Fruit fly (Drosophila melanogaster) whole organism, embryonic: ENCODE data around the gene AhcyL1.

Source experiments
- Atf6 ChIP-seq: fragments of 200-800 bp; sonication (Bioruptor generic); IDR thresholded peaks from 2 replicates; pipeline ENCODE4 v1.3.6; 2022; ENCODE audit warnings: missing biosample characterization, missing genetic modification characterization
- BtbVII ChIP-seq: fragments of 200-800 bp; sonication (Bioruptor generic); optimal IDR thresholded peaks from 3 replicates; lab custom pipeline; 2017; ENCODE audit warnings: missing biosample characterization, mild to moderate bottlenecking, missing genetic modification characterization
- C15 ChIP-seq: fragments of 200-800 bp; sonication (Bioruptor generic); IDR thresholded peaks from 3 replicates; pipeline ENCODE4 v1.3.6; 2022; ENCODE audit warnings: missing biosample characterization, missing genetic modification characterization
- CG11247 ChIP-seq: fragments of 200-800 bp; sonication (Bioruptor generic); IDR thresholded peaks from 2 replicates; pipeline ENCODE4 v1.3.6; 2022; ENCODE audit warnings: missing biosample characterization, missing genetic modification characterization
- CG12155 ChIP-seq: fragments of 200-800 bp; sonication (Bioruptor generic); optimal IDR thresholded peaks from 3 replicates; lab custom pipeline; 2016; ENCODE audit warnings: missing biosample characterization, missing genetic modification characterization
- CG12219 ChIP-seq: fragments of 200-800 bp; sonication (Bioruptor generic); optimal IDR thresholded peaks from 3 replicates; lab custom pipeline; 2018; ENCODE audit warnings: missing biosample characterization, mild to moderate bottlenecking, missing genetic modification characterization
- CG12236 ChIP-seq: fragments of 200-800 bp; sonication (Bioruptor generic); optimal IDR thresholded peaks from 2 replicates; lab custom pipeline; 2016; ENCODE audit warnings: missing biosample characterization, missing genetic modification characterization
- CG12659 ChIP-seq: fragments of 200-800 bp; sonication (Bioruptor generic); optimal IDR thresholded peaks from 3 replicates; lab custom pipeline; 2017; ENCODE audit warnings: mild to moderate bottlenecking, missing biosample characterization, missing genetic modification reagents, missing genetic modification characterization
- CG17612 ChIP-seq: fragments of 200-800 bp; sonication (Bioruptor generic); IDR thresholded peaks from 2 replicates; pipeline ENCODE4 v1.3.6; 2022; ENCODE audit warnings: missing biosample characterization, missing genetic modification characterization
- CG18011 ChIP-seq: fragments of 200-800 bp; sonication (Bioruptor generic); optimal IDR thresholded peaks from 2 replicates; lab custom pipeline; 2017; ENCODE audit warnings: missing biosample characterization, missing genetic modification characterization, mild to moderate bottlenecking, moderate library complexity, missing genotype
- CG1832 ChIP-seq: fragments of 200-800 bp; sonication (Bioruptor generic); optimal IDR thresholded peaks from 2 replicates; lab custom pipeline; 2017; ENCODE audit warnings: missing biosample characterization, mild to moderate bottlenecking, missing genetic modification characterization, inconsistent platforms
- CG18476 ChIP-seq: fragments of 200-800 bp; sonication (Bioruptor generic); optimal IDR thresholded peaks from 2 replicates; lab custom pipeline; 2016; ENCODE audit warnings: missing biosample characterization, mild to moderate bottlenecking, missing genetic modification characterization
- CG2129 ChIP-seq: fragments of 200-800 bp; sonication (Bioruptor generic); IDR thresholded peaks from 2 replicates; pipeline ENCODE4 v1.3.6; 2022; ENCODE audit warnings: missing biosample characterization, missing genetic modification characterization; ENCODE audit not compliant: partially characterized antibody
- CG30403 ChIP-seq: fragments of 200-800 bp; sonication (Bioruptor generic); optimal IDR thresholded peaks from 3 replicates; lab custom pipeline; 2016; ENCODE audit warnings: missing biosample characterization, missing genetic modification characterization
- CG3065 ChIP-seq: fragments of 200-800 bp; sonication (Bioruptor generic); optimal IDR thresholded peaks from 2 replicates; lab custom pipeline; 2016; ENCODE audit warnings: missing biosample characterization, missing genetic modification characterization
- CG32767 ChIP-seq: fragments of 200-800 bp; sonication (Bioruptor generic); IDR thresholded peaks from 2 replicates; pipeline ENCODE4 v1.3.6; 2022; ENCODE audit warnings: missing biosample characterization, missing genetic modification characterization
- CG3281 ChIP-seq: fragments of 200-800 bp; sonication (Bioruptor generic); optimal IDR thresholded peaks from 3 replicates; lab custom pipeline; 2017; ENCODE audit warnings: missing biosample characterization, mild to moderate bottlenecking, missing genetic modification characterization
- CG7372 ChIP-seq: fragments of 200-800 bp; sonication (Bioruptor generic); IDR thresholded peaks from 2 replicates; pipeline ENCODE4 v1.3.6; 2022; ENCODE audit warnings: missing biosample characterization, missing genetic modification characterization
- CG8388 ChIP-seq: fragments of 200-800 bp; sonication (Bioruptor generic); optimal IDR thresholded peaks from 2 replicates; lab custom pipeline; 2019; ENCODE audit warnings: missing biosample characterization, mild to moderate bottlenecking, missing genetic modification characterization, moderate library complexity
- CG8478 ChIP-seq: fragments of >200 bp; optimal IDR thresholded peaks from 2 replicates; lab custom pipeline; 2018
- CG9797 ChIP-seq: fragments of 200-800 bp; sonication (Bioruptor generic); optimal IDR thresholded peaks from 3 replicates; lab custom pipeline; 2018; ENCODE audit warnings: missing biosample characterization, mild to moderate bottlenecking, missing genetic modification characterization
- CG9817 ChIP-seq: fragments of 200-800 bp; sonication (Bioruptor generic); optimal IDR thresholded peaks from 2 replicates; lab custom pipeline; 2018; ENCODE audit warnings: missing biosample characterization, mild to moderate bottlenecking, missing genetic modification characterization, moderate library complexity
- Camta ChIP-seq: fragments of 200-800 bp; sonication (Bioruptor generic); optimal IDR thresholded peaks from 2 replicates; lab custom pipeline; 2016; ENCODE audit warnings: missing biosample characterization, missing genetic modification characterization
- Dad ChIP-seq: fragments of 200-800 bp; sonication (Bioruptor generic); optimal IDR thresholded peaks from 3 replicates; lab custom pipeline; 2016; ENCODE audit warnings: missing biosample characterization, missing genetic modification characterization
- Deaf1 ChIP-seq: fragments of 200-800 bp; optimal IDR thresholded peaks from 3 replicates; lab custom pipeline; 2019; ENCODE audit warnings: missing biosample characterization, mild to moderate bottlenecking, missing genetic modification characterization, moderate library complexity
- Dfd ChIP-seq, 2 experiments: fragments of >200 bp; optimal IDR thresholded peaks; 2 replicates each; lab custom pipeline; 2017; ENCODE audit warnings: missing biosample characterization in 2 of 2, missing genetic modification characterization in 2 of 2
- Fer2 ChIP-seq: fragments of 200-800 bp; sonication (Bioruptor generic); optimal IDR thresholded peaks from 2 replicates; lab custom pipeline; 2018; ENCODE audit warnings: missing biosample characterization, mild to moderate bottlenecking, missing genetic modification characterization, moderate library complexity
- Hmx ChIP-seq: fragments of 200-800 bp; sonication (Bioruptor generic); optimal IDR thresholded peaks from 2 replicates; lab custom pipeline; 2016; ENCODE audit warnings: missing biosample characterization, missing genetic modification characterization
- Hr78 ChIP-seq, 2 experiments: fragments of 200-800 bp in 1 of 2; fragments of >200 bp in 1 of 2; sonication (Bioruptor generic) in 1 of 2; optimal IDR thresholded peaks; 2 replicates each; lab custom pipeline; 2017 to 2019; ENCODE audit warnings: missing biosample characterization in 2 of 2, missing genetic modification characterization in 2 of 2, mild to moderate bottlenecking in 1 of 2, moderate library complexity in 1 of 2
- NC2β ChIP-seq: fragments of 200-800 bp; sonication (Bioruptor generic); optimal IDR thresholded peaks from 2 replicates; lab custom pipeline; 2016; ENCODE audit warnings: missing biosample characterization, missing genetic modification characterization
- Rx ChIP-seq: fragments of 200-800 bp; sonication (Bioruptor generic); IDR thresholded peaks from 2 replicates; pipeline ENCODE4 v1.3.6; 2022; ENCODE audit warnings: missing biosample characterization, missing genetic modification characterization
- Scr ChIP-seq: fragments of 200-800 bp; sonication (Bioruptor generic); IDR thresholded peaks from 2 replicates; pipeline ENCODE4 v1.3.6; 2022; ENCODE audit warnings: missing biosample characterization, missing genetic modification characterization; ENCODE audit not compliant: partially characterized antibody
- TFAM ChIP-seq: fragments of 200-800 bp; sonication (Bioruptor generic); optimal IDR thresholded peaks from 2 replicates; lab custom pipeline; 2017; ENCODE audit warnings: missing biosample characterization, missing genetic modification characterization, inconsistent platforms
- ab ChIP-seq: fragments of 200-800 bp; sonication (Bioruptor generic); optimal IDR thresholded peaks from 2 replicates; lab custom pipeline; 2016; ENCODE audit warnings: missing biosample characterization, missing genetic modification characterization
- ap ChIP-seq: fragments of 200-800 bp; sonication (Bioruptor generic); IDR thresholded peaks from 2 replicates; pipeline ENCODE4 v1.3.6; 2022; ENCODE audit warnings: missing biosample characterization, missing genetic modification characterization
- cato ChIP-seq: fragments of 200-800 bp; sonication (Bioruptor generic); optimal IDR thresholded peaks from 2 replicates; lab custom pipeline; 2016; ENCODE audit warnings: missing biosample characterization, missing genetic modification characterization, borderline replicate concordance
- chif ChIP-seq, 2 experiments: fragments of 200-800 bp; sonication (Bioruptor generic); optimal IDR thresholded peaks; 3 replicates each; lab custom pipeline; 2016; ENCODE audit warnings: missing biosample characterization in 2 of 2, missing genetic modification characterization in 2 of 2
- chinmo ChIP-seq: fragments of 200-800 bp; sonication (Bioruptor generic); IDR thresholded peaks from 4 replicates; pipeline ENCODE4 v1.3.6; 2022; ENCODE audit warnings: missing biosample characterization, missing genetic modification characterization; ENCODE audit not compliant: partially characterized antibody
- eve ChIP-seq, 2 experiments: fragments of >200 bp; optimal IDR thresholded peaks; 2 replicates each; lab custom pipeline; 2017; ENCODE audit warnings: missing biosample characterization in 2 of 2, missing genetic modification characterization in 2 of 2
- eyg ChIP-seq: fragments of 200-800 bp; sonication (Bioruptor generic); optimal IDR thresholded peaks from 3 replicates; lab custom pipeline; 2016; ENCODE audit warnings: missing biosample characterization, missing genetic modification characterization
- gro ChIP-seq: fragments of 200-800 bp; sonication (Bioruptor generic); optimal IDR thresholded peaks from 2 replicates; lab custom pipeline; 2016; ENCODE audit warnings: missing biosample characterization, missing genetic modification characterization
- lilli ChIP-seq: fragments of 200-800 bp; sonication (Bioruptor generic); optimal IDR thresholded peaks from 3 replicates; lab custom pipeline; 2016; ENCODE audit warnings: missing biosample characterization, missing genetic modification characterization
- luna ChIP-seq: fragments of 200-800 bp; sonication (Bioruptor generic); optimal IDR thresholded peaks from 2 replicates; lab custom pipeline; 2016; ENCODE audit warnings: missing biosample characterization, missing genetic modification characterization
- mam ChIP-seq: fragments of 200-800 bp; sonication (Bioruptor generic); optimal IDR thresholded peaks from 3 replicates; lab custom pipeline; 2016; ENCODE audit warnings: missing biosample characterization, missing genetic modification characterization
- onecut ChIP-seq: fragments of 200-800 bp; sonication (Bioruptor generic); IDR thresholded peaks from 2 replicates; pipeline ENCODE4 v1.3.6; 2022; ENCODE audit warnings: missing biosample characterization, missing genetic modification characterization
- ro ChIP-seq: fragments of 200-800 bp; sonication (Bioruptor generic); IDR thresholded peaks from 2 replicates; pipeline ENCODE4 v1.3.6; 2022; ENCODE audit warnings: missing biosample characterization, missing genetic modification characterization
- sisA ChIP-seq: fragments of 200-800 bp; sonication (Bioruptor generic); IDR thresholded peaks from 2 replicates; pipeline ENCODE4 v1.3.6; 2022; ENCODE audit warnings: missing biosample characterization, missing genetic modification characterization
- sqz ChIP-seq: fragments of 200-800 bp; sonication (Bioruptor generic); optimal IDR thresholded peaks from 3 replicates; lab custom pipeline; 2018; ENCODE audit warnings: missing biosample characterization, mild to moderate bottlenecking, missing genetic modification characterization
- tna ChIP-seq: fragments of 200-800 bp; sonication (Bioruptor generic); IDR thresholded peaks from 2 replicates; pipeline ENCODE4 v1.3.6; 2022; ENCODE audit warnings: missing biosample characterization, missing genetic modification characterization; ENCODE audit not compliant: partially characterized antibody
- tx ChIP-seq: fragments of 200-800 bp; sonication (Bioruptor generic); optimal IDR thresholded peaks from 2 replicates; lab custom pipeline; 2016; ENCODE audit warnings: missing biosample characterization, missing genetic modification characterization
- zf30C ChIP-seq: fragments of 200-800 bp; sonication (Bioruptor generic); optimal IDR thresholded peaks from 3 replicates; lab custom pipeline; 2018; ENCODE audit warnings: missing biosample characterization, mild to moderate bottlenecking, missing genetic modification characterization

AhcyL1 gene

dm6 chr3L:2773968-2774461 lies 1.9 kb upstream of the AhcyL1 start, which contains the start of the genes CG12093 and Atg2 (continued):
- TF ChIP-seq CG7372: peak; percentile 92
- TF ChIP-seq Fer2 (tag; lab: Kevin White, UChicago): peak; percentile 88
- TF ChIP-seq CG2129 (GFP tag; lab: Robert Waterston, UW): no peak
- TF ChIP-seq Hr78 (GFP tag; optimal IDR thresholded peaks at IDR 0.05; lab: Kevin White, UChicago): peak in 1 of 2 experiments; percentile 39
- peak; percentile 71 for TF ChIP-seq CG12219 (GFP tag; lab: Kevin White, UChicago)
- no peak for TF ChIP-seq CG8478 (lab: Kevin White, UChicago)
- peak; percentile 83 for TF ChIP-seq CG9797 (GFP tag; lab: Kevin White, UChicago)
- TF ChIP-seq ab: peak; percentile 76
- TF ChIP-seq lilli (GFP tag; lab: Kevin White, UChicago): peak; percentile 94
- peak; percentile 91 for TF ChIP-seq CG8388
- TF ChIP-seq cato: peak; percentile 89
- no peak for TF ChIP-seq Dfd (GFP tag; optimal IDR thresholded peaks at IDR 0.05; lab: Kevin White, UChicago)
- peak; percentile 79 for TF ChIP-seq CG18476 (GFP tag; lab: Kevin White, UChicago)
- TF ChIP-seq CG17612 (GFP tag; lab: Robert Waterston, UW): peak; percentile 84
- peak; percentile 93 for TF ChIP-seq sisA (GFP tag; lab: Robert Waterston, UW)
- TF ChIP-seq eyg (GFP tag; lab: Kevin White, UChicago): peak; percentile 8
- TF ChIP-seq CG3281: peak; percentile 90
- peak; percentile 24 for TF ChIP-seq luna (GFP tag; lab: Kevin White, UChicago)
- TF ChIP-seq Camta (GFP tag; lab: Kevin White, UChicago): peak; percentile 78
- TF ChIP-seq eve (GFP tag; optimal IDR thresholded peaks at IDR 0.05; lab: Kevin White, UChicago): no peak
- TF ChIP-seq C15 (GFP tag; lab: Robert Waterston, UW): peak; percentile 88; the same call in 2 of the 3 replicates
- peak; percentile 85 for TF ChIP-seq Rx
- no peak for TF ChIP-seq Hmx (GFP tag; lab: Kevin White, UChicago)
- TF ChIP-seq onecut (GFP tag; lab: Robert Waterston, UW): peak; percentile 68
- TF ChIP-seq CG32767 (GFP tag; lab: Robert Waterston, UW): peak; percentile 92
- TF ChIP-seq chinmo: no peak
- TF ChIP-seq NC2β (GFP tag; lab: Kevin White, UChicago): peak; percentile 34
- TF ChIP-seq zf30C (GFP tag; lab: Kevin White, UChicago): no peak
- TF ChIP-seq ro (GFP tag; lab: Robert Waterston, UW): peak; percentile 86
- peak; percentile 81 for TF ChIP-seq CG3065 (GFP tag; lab: Kevin White, UChicago)
- TF ChIP-seq CG1832 (GFP tag; lab: Kevin White, UChicago): no peak
- TF ChIP-seq TFAM (GFP tag; lab: Kevin White, UChicago): peak; percentile 45
- TF ChIP-seq gro (GFP tag; lab: Kevin White, UChicago): peak; percentile 75
- peak; percentile 94 for TF ChIP-seq mam (GFP tag; lab: Kevin White, UChicago)
- TF ChIP-seq CG12659 (GFP tag; lab: Kevin White, UChicago): peak; percentile 96
- no peak for TF ChIP-seq Deaf1 (tag; lab: Kevin White, UChicago)
- peak; percentile 70 to 79 for TF ChIP-seq chif (GFP tag; optimal IDR thresholded peaks at IDR 0.05; lab: Kevin White, UChicago)
- TF ChIP-seq Scr: no peak; the same call in 1 of the 2 replicates
- peak; percentile 92 for TF ChIP-seq ap
- TF ChIP-seq CG30403 (GFP tag; lab: Kevin White, UChicago): peak; percentile 97
- no peak for TF ChIP-seq tna
- peak; percentile 75 for TF ChIP-seq CG18011 (GFP tag; lab: Kevin White, UChicago)
- peak; percentile 74 for TF ChIP-seq BtbVII (GFP tag; lab: Kevin White, UChicago)
- TF ChIP-seq Atf6 (GFP tag; lab: Robert Waterston, UW): peak; percentile 94
- TF ChIP-seq CG9817 (tag; lab: Kevin White, UChicago): peak; percentile 97
- TF ChIP-seq tx (GFP tag; lab: Kevin White, UChicago): peak; percentile 68
- TF ChIP-seq Dad (GFP tag; lab: Kevin White, UChicago): peak; percentile 60
- TF ChIP-seq CG12155 (GFP tag; lab: Kevin White, UChicago): peak; percentile 92
- no peak for TF ChIP-seq sqz (GFP tag; lab: Kevin White, UChicago)
- TF ChIP-seq CG11247 (GFP tag; lab: Robert Waterston, UW): peak; percentile 94
- peak; percentile 3 for TF ChIP-seq CG12236 (GFP tag; lab: Kevin White, UChicago)
